Worm (Caenorhabditis elegans) whole organism, late embryonic: ENCODE data around the gene fbxb-106.

ENCODE experiments used
- T23F11.4 ChIP-seq: fragments of 200-800 bp; sonication (Bioruptor generic); optimal IDR thresholded peaks from 2 replicates; lab custom pipeline; 2018; ENCODE audit warnings: mild to moderate bottlenecking, missing genetic modification characterization, missing compliant biosample characterization
- elt-2 ChIP-seq: sonication (generic microtip); optimal IDR thresholded peaks from 2 replicates; lab custom pipeline; 2016; ENCODE audit warnings: missing genetic modification reagents, missing genetic modification characterization, missing compliant biosample characterization
- fkh-6 ChIP-seq: sonication (generic microtip); optimal IDR thresholded peaks from 2 replicates; lab custom pipeline; 2016; ENCODE audit warnings: missing genetic modification characterization, missing compliant biosample characterization
- hlh-8 ChIP-seq: sonication (generic microtip); optimal IDR thresholded peaks from 2 replicates; lab custom pipeline; 2016; ENCODE audit warnings: missing genotype, missing genetic modification characterization, missing compliant biosample characterization
- nhr-11 ChIP-seq: fragments of 150-350 bp; optimal IDR thresholded peaks from 2 replicates; lab custom pipeline; 2014; ENCODE audit warnings: missing biosample characterization, missing genetic modification characterization
- pag-3 ChIP-seq: sonication (generic microtip); optimal IDR thresholded peaks from 2 replicates; lab custom pipeline; 2016; ENCODE audit warnings: missing compliant biosample characterization, missing genetic modification characterization, borderline replicate concordance
- pat-9 ChIP-seq: fragments of 200-800 bp; sonication (Bioruptor generic); optimal IDR thresholded peaks from 2 replicates; lab custom pipeline; 2018; ENCODE audit warnings: mild to moderate bottlenecking, missing genetic modification characterization, moderate library complexity, missing compliant biosample characterization
- pax-1 ChIP-seq: fragments of 150-350 bp; optimal IDR thresholded peaks from 2 replicates; lab custom pipeline; 2014; ENCODE audit warnings: missing biosample characterization, missing genetic modification characterization
- pha-4 ChIP-seq: fragments of 150-350 bp; optimal IDR thresholded peaks from 2 replicates; lab custom pipeline; 2018; ENCODE audit warnings: missing biosample characterization, missing genetic modification reagents, missing genetic modification characterization
- pqm-1 ChIP-seq: sonication (generic microtip); optimal IDR thresholded peaks from 2 replicates; lab custom pipeline; 2016; ENCODE audit warnings: missing genetic modification characterization, missing compliant biosample characterization
- rnt-1 ChIP-seq: sonication (generic microtip); optimal IDR thresholded peaks from 2 replicates; lab custom pipeline; 2016; ENCODE audit warnings: missing genetic modification characterization, missing compliant biosample characterization

DNA sequence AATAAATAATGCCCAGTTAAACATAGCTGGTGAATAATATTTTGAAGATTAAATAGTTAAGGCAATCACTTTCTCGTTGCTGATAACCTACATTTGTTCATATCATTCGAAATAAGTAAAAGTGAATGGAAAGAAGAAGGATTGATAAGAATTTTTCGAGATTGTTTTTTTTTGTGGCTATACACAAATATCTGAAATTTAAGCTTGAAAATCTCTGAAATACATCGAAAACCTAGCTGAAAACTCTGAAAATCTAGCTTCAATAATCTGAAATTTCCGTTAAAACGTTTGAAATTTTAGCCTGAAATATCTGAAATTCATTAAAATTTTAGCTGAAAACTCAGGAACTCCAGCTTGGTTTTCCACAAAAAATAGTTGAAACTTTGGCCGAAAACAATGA is 22.6 kb upstream of the fbxb-106 start, which contains the start of gene T05A8.6:
- no peak for TF ChIP-seq T23F11.4 (GFP tag; lab: Kevin White, UChicago)
- no peak for TF ChIP-seq nhr-11 (tag; lab: Kevin White, UChicago)
- TF ChIP-seq hlh-8 (tag; lab: Kevin White, UChicago) = no peak
- TF ChIP-seq pag-3 (tag; lab: Kevin White, UChicago) = no peak
- no peak for TF ChIP-seq fkh-6
- no peak for TF ChIP-seq pha-4 (tag; lab: Kevin White, UChicago)
- TF ChIP-seq elt-2 (tag; lab: Kevin White, UChicago) = no peak
- no peak for TF ChIP-seq pat-9 (tag; lab: Kevin White, UChicago)
- no peak for TF ChIP-seq pax-1 (tag; lab: Kevin White, UChicago)
- TF ChIP-seq rnt-1 (tag; lab: Kevin White, UChicago) = no peak
- no peak for TF ChIP-seq pqm-1 (tag; lab: Kevin White, UChicago)
